Worm (Caenorhabditis elegans) whole organism, L1 larva: ENCODE measurements around the gene D1025.1.

Experiments used
- C04F5.9 ChIP-seq: sonication (generic microtip); optimal IDR thresholded peaks from 2 replicates; lab custom pipeline; 2016; ENCODE audit warnings: missing genetic modification characterization, missing compliant biosample characterization
- C16A3.4 ChIP-seq: fragments of 150-350 bp; optimal IDR thresholded peaks from 2 replicates; lab custom pipeline; 2014; ENCODE audit warnings: missing biosample characterization, missing genetic modification characterization
- F16B12.6 ChIP-seq: fragments of 150-350 bp; optimal IDR thresholded peaks from 2 replicates; lab custom pipeline; 2014; ENCODE audit warnings: missing biosample characterization, missing genetic modification characterization
- ama-1 ChIP-seq: fragments of 150-350 bp; optimal IDR thresholded peaks from 2 replicates; lab custom pipeline; 2014
- blmp-1 ChIP-seq: fragments of 150-350 bp; optimal IDR thresholded peaks from 2 replicates; lab custom pipeline; 2014; ENCODE audit warnings: missing biosample characterization, missing genetic modification characterization
- ceh-63 ChIP-seq: fragments of 200-800 bp; sonication (Bioruptor generic); optimal IDR thresholded peaks from 2 replicates; lab custom pipeline; 2018; ENCODE audit warnings: mild to moderate bottlenecking, missing genetic modification characterization, missing compliant biosample characterization
- ceh-8 ChIP-seq: fragments of 200-800 bp; sonication (Bioruptor generic); optimal IDR thresholded peaks from 2 replicates; lab custom pipeline; 2018; ENCODE audit warnings: mild to moderate bottlenecking, missing genetic modification characterization, moderate library complexity, missing compliant biosample characterization
- ceh-88 ChIP-seq: fragments of 200-800 bp; sonication (Bioruptor generic); IDR thresholded peaks from 2 replicates; pipeline ENCODE4 v1.3.6; 2022; ENCODE audit warnings: missing genetic modification characterization, missing compliant biosample characterization
- dsc-1 ChIP-seq: sonication (generic microtip); optimal IDR thresholded peaks from 2 replicates; lab custom pipeline; 2016; ENCODE audit warnings: mild to moderate bottlenecking, missing genetic modification characterization, missing compliant biosample characterization
- efl-1 ChIP-seq, 4 experiments: fragments of 150-350 bp; optimal IDR thresholded peaks in 3 of 4; peaks in 1 of 4; 1 replicate in 1 of 4; 2 replicates in 3 of 4; lab custom pipeline; 2014; ENCODE audit warnings: missing biosample characterization in 2 of 4, missing genetic modification characterization in 2 of 4, missing genetic modification reagents in 2 of 4
- efl-3 ChIP-seq: fragments of 200-800 bp; sonication (Bioruptor generic); optimal IDR thresholded peaks from 2 replicates; lab custom pipeline; 2018; ENCODE audit warnings: mild to moderate bottlenecking, missing genetic modification characterization, missing compliant biosample characterization
- egl-13 ChIP-seq: sonication (generic microtip); optimal IDR thresholded peaks from 2 replicates; lab custom pipeline; 2016; ENCODE audit warnings: missing genotype, missing genetic modification reagents, missing genetic modification characterization, missing compliant biosample characterization
- egl-27 ChIP-seq, 2 experiments: fragments of 150-350 bp in 1 of 2; sonication (generic microtip); optimal IDR thresholded peaks; 3 replicates each; lab custom pipeline; 2017 to 2018; ENCODE audit warnings: missing biosample characterization in 2 of 2, missing genetic modification characterization in 2 of 2, missing genetic modification reagents in 2 of 2
- fkh-10 ChIP-seq: sonication (generic microtip); optimal IDR thresholded peaks from 2 replicates; lab custom pipeline; 2017; ENCODE audit warnings: missing biosample characterization, missing genetic modification reagents, missing genetic modification characterization
- fkh-4 ChIP-seq: sonication (generic microtip); optimal IDR thresholded peaks from 2 replicates; lab custom pipeline; 2016; ENCODE audit warnings: missing compliant biosample characterization, missing genetic modification characterization, borderline replicate concordance
- fkh-8 ChIP-seq: sonication (generic microtip); optimal IDR thresholded peaks from 2 replicates; lab custom pipeline; 2016; ENCODE audit warnings: mild to moderate bottlenecking, missing genetic modification characterization, missing compliant biosample characterization
- fos-1 ChIP-seq: fragments of 150-350 bp; optimal IDR thresholded peaks from 2 replicates; lab custom pipeline; 2014; ENCODE audit warnings: missing biosample characterization, missing genetic modification characterization
- grh-1 ChIP-seq: fragments of 200-800 bp; sonication (Bioruptor generic); IDR thresholded peaks from 2 replicates; pipeline ENCODE4 v1.3.6; 2022; ENCODE audit warnings: missing genetic modification reagents, missing genetic modification characterization, missing compliant biosample characterization
- irx-1 ChIP-seq: sonication (generic microtip); optimal IDR thresholded peaks from 2 replicates; lab custom pipeline; 2016; ENCODE audit warnings: missing genetic modification characterization, missing compliant biosample characterization
- isw-1 ChIP-seq: fragments of 200-800 bp; sonication (Bioruptor generic); IDR thresholded peaks from 2 replicates; pipeline ENCODE4 v1.3.6; 2022; ENCODE audit warnings: missing genetic modification characterization, missing compliant biosample characterization
- jun-1 ChIP-seq: fragments of 150-350 bp; optimal IDR thresholded peaks from 2 replicates; lab custom pipeline; 2014; ENCODE audit warnings: missing biosample characterization, missing genetic modification reagents, missing genetic modification characterization
- lin-13 ChIP-seq: fragments of 150-350 bp; optimal IDR thresholded peaks from 2 replicates; lab custom pipeline; 2014; ENCODE audit warnings: missing biosample characterization, missing genetic modification reagents, missing genetic modification characterization
- lin-14 ChIP-seq: fragments of 200-800 bp; sonication (Bioruptor generic); optimal IDR thresholded peaks from 2 replicates; lab custom pipeline; 2018; ENCODE audit warnings: mild to moderate bottlenecking, missing genetic modification characterization, moderate library complexity, missing compliant biosample characterization
- lin-35 ChIP-seq, 2 experiments: fragments of 150-350 bp; optimal IDR thresholded peaks; 2 replicates each; lab custom pipeline; 2014; ENCODE audit warnings: missing biosample characterization in 2 of 2, missing genetic modification characterization in 2 of 2, missing genetic modification reagents in 2 of 2
- lin-39 ChIP-seq: fragments of 150-350 bp; optimal IDR thresholded peaks from 2 replicates; lab custom pipeline; 2014; ENCODE audit warnings: missing biosample characterization, missing genetic modification reagents, missing genetic modification characterization
- lsy-2 ChIP-seq, 2 experiments: fragments of 150-350 bp; optimal IDR thresholded peaks; 2 replicates each; lab custom pipeline; 2014; ENCODE audit warnings: missing biosample characterization in 2 of 2, missing genetic modification characterization in 2 of 2
- nhr-11 ChIP-seq: fragments of 150-350 bp; optimal IDR thresholded peaks from 2 replicates; lab custom pipeline; 2014; ENCODE audit warnings: missing biosample characterization, missing genetic modification characterization
- nhr-12 ChIP-seq: sonication (generic microtip); optimal IDR thresholded peaks from 2 replicates; lab custom pipeline; 2017; ENCODE audit warnings: missing biosample characterization, missing genetic modification characterization
- nhr-19 ChIP-seq: fragments of 200-800 bp; sonication (Bioruptor generic); conservative IDR thresholded peaks from 2 replicates; pipeline ENCODE4 v1.3.6; 2022; ENCODE audit warnings: missing genetic modification characterization, missing compliant biosample characterization
- nhr-20 ChIP-seq: sonication (generic microtip); optimal IDR thresholded peaks from 2 replicates; lab custom pipeline; 2016; ENCODE audit warnings: mild to moderate bottlenecking, missing genetic modification characterization, missing compliant biosample characterization
- nhr-47 ChIP-seq: sonication (generic microtip); optimal IDR thresholded peaks from 2 replicates; lab custom pipeline; 2016; ENCODE audit warnings: mild to moderate bottlenecking, missing genetic modification characterization, moderate library complexity, missing compliant biosample characterization
- nhr-71 ChIP-seq: sonication (generic microtip); optimal IDR thresholded peaks from 2 replicates; lab custom pipeline; 2016; ENCODE audit warnings: mild to moderate bottlenecking, missing genetic modification characterization, moderate library complexity, missing compliant biosample characterization
- nhr-77 ChIP-seq: fragments of 150-350 bp; optimal IDR thresholded peaks from 2 replicates; lab custom pipeline; 2014; ENCODE audit warnings: missing biosample characterization, missing genetic modification characterization
- nhr-85 ChIP-seq: sonication (generic microtip); peaks from one replicate; lab custom pipeline; 2016; ENCODE audit warnings: missing genetic modification characterization, inconsistent platforms, missing compliant biosample characterization
- nhr-90 ChIP-seq: sonication (generic microtip); optimal IDR thresholded peaks from 2 replicates; lab custom pipeline; 2016; ENCODE audit warnings: mild to moderate bottlenecking, missing genetic modification characterization, missing compliant biosample characterization; ENCODE audit not compliant: poor library complexity
- pag-3 ChIP-seq: sonication (generic microtip); optimal IDR thresholded peaks from 2 replicates; lab custom pipeline; 2017; ENCODE audit warnings: missing genetic modification characterization, mild to moderate bottlenecking, missing compliant biosample characterization, antibody characterized with exemption, borderline replicate concordance; ENCODE audit not compliant: insufficient read depth
- pax-3 ChIP-seq: fragments of 200-800 bp; sonication (Bioruptor generic); optimal IDR thresholded peaks from 2 replicates; lab custom pipeline; 2018; ENCODE audit warnings: mild to moderate bottlenecking, missing genetic modification characterization, moderate library complexity, missing compliant biosample characterization
- rnt-1 ChIP-seq: sonication (generic microtip); optimal IDR thresholded peaks from 2 replicates; lab custom pipeline; 2016; ENCODE audit warnings: mild to moderate bottlenecking, missing genetic modification characterization, moderate library complexity, missing compliant biosample characterization
- skn-1 ChIP-seq: fragments of 150-350 bp; optimal IDR thresholded peaks from 2 replicates; lab custom pipeline; 2014; ENCODE audit warnings: missing biosample characterization, missing genetic modification characterization
- snpc-4 ChIP-seq: fragments of 150-350 bp; optimal IDR thresholded peaks from 2 replicates; lab custom pipeline; 2014; ENCODE audit warnings: missing biosample characterization, missing genetic modification characterization
- sptf-1 ChIP-seq: fragments of 150-350 bp; optimal IDR thresholded peaks from 2 replicates; lab custom pipeline; 2014; ENCODE audit warnings: missing biosample characterization, missing genetic modification characterization
- sup-37 ChIP-seq: fragments of 200-800 bp; sonication (Bioruptor generic); optimal IDR thresholded peaks from 2 replicates; lab custom pipeline; 2018; ENCODE audit warnings: mild to moderate bottlenecking, missing genetic modification characterization, missing compliant biosample characterization
- swsn-7 ChIP-seq: sonication (generic microtip); optimal IDR thresholded peaks from 2 replicates; lab custom pipeline; 2016; ENCODE audit warnings: missing genetic modification characterization, missing compliant biosample characterization
- unc-98 ChIP-seq: fragments of 200-800 bp; sonication (Bioruptor generic); IDR thresholded peaks from 2 replicates; pipeline ENCODE4 v1.3.6; 2022; ENCODE audit warnings: missing genetic modification characterization, missing compliant biosample characterization
- xbp-1 ChIP-seq: sonication (generic microtip); optimal IDR thresholded peaks from 2 replicates; lab custom pipeline; 2016; ENCODE audit warnings: missing genetic modification characterization, missing compliant biosample characterization
- zag-1 ChIP-seq: fragments of 150-350 bp; optimal IDR thresholded peaks from 2 replicates; lab custom pipeline; 2014; ENCODE audit warnings: missing biosample characterization, missing genetic modification characterization
- ztf-11 ChIP-seq, 2 experiments: sonication (generic microtip); optimal IDR thresholded peaks; 2 replicates each; lab custom pipeline; 2016 to 2017; ENCODE audit warnings: missing genetic modification characterization in 2 of 2, missing biosample characterization in 1 of 2, missing compliant biosample characterization in 1 of 2

Gene D1025.1

ce11 chrX:14559519-14560296, 39.1 kb downstream of the D1025.1 start:
- TF ChIP-seq unc-98 (GFP tag; lab: Robert Waterston, UW) = 0 out of 2 replicates have a peak, but pooled peaks have one; percentile 20
- TF ChIP-seq fkh-8 (tag; lab: Kevin White, UChicago) = no peak
- TF ChIP-seq egl-27 (tag; optimal IDR thresholded peaks at IDR 0.05; lab: Kevin White, UChicago) = peak in 1 of 2 experiments; percentile 5
- TF ChIP-seq rnt-1 (tag; lab: Kevin White, UChicago) = peak; percentile 66
- no peak for TF ChIP-seq efl-1 (optimal IDR thresholded peaks at IDR 0.05; lab: Kevin White, UChicago)
- peak; percentile 3 to 93 for TF ChIP-seq efl-1 (GFP tag; optimal IDR thresholded peaks at IDR 0.05 in 1 of 2; lab: Kevin White, UChicago)
- 0 out of 2 replicates have a peak, but pooled peaks have one; percentile 15 for TF ChIP-seq grh-1 (GFP tag; lab: Robert Waterston, UW)
- TF ChIP-seq ceh-63 (GFP tag; lab: Kevin White, UChicago) = no peak
- peak; percentile 10; the same call in 1 of the 2 replicates for TF ChIP-seq nhr-19
- no peak for TF ChIP-seq zag-1 (tag; lab: Kevin White, UChicago)

ce11 chrX:14560297-14560680, 39.7 kb downstream of the D1025.1 start:
- TF ChIP-seq lin-39 (tag; lab: Kevin White, UChicago) (no peak), irx-1 (tag; lab: Kevin White, UChicago) (peak; percentile 84), blmp-1 (peak; percentile 99), lin-14 (GFP tag; lab: Kevin White, UChicago) (peak; percentile 98), egl-27 (tag; optimal IDR thresholded peaks at IDR 0.05; lab: Kevin White, UChicago) (peak; percentile 96 to 99), snpc-4 (tag; lab: Kevin White, UChicago) (no peak), ceh-8 (no peak), isw-1 (GFP tag; lab: Robert Waterston, UW) (peak; percentile 65), swsn-7 (tag; lab: Kevin White, UChicago) (peak; percentile 85), rnt-1 (tag; lab: Kevin White, UChicago) (peak; percentile 35), nhr-90 (tag; lab: Kevin White, UChicago) (peak; percentile 81), lsy-2 (tag; optimal IDR thresholded peaks at IDR 0.05; lab: Kevin White, UChicago) (peak; percentile 72 to 82), C04F5.9 (tag; lab: Kevin White, UChicago) (no peak), sup-37 (GFP tag; lab: Kevin White, UChicago) (peak; percentile 49), nhr-12 (no peak), C16A3.4 (tag; lab: Kevin White, UChicago) (peak; percentile 76), ama-1 (lab: Kevin White, UChicago) (peak; percentile 40), F16B12.6 (no peak), lin-13 (GFP tag; lab: Kevin White, UChicago) (no peak), nhr-77 (tag; lab: Kevin White, UChicago) (peak; percentile 95), nhr-85 (tag; lab: Kevin White, UChicago) (peak; percentile 98), lin-35 (GFP tag; optimal IDR thresholded peaks at IDR 0.05; lab: Kevin White, UChicago) (peak; percentile 40 to 74), unc-98 (GFP tag; lab: Robert Waterston, UW) (no peak), fkh-10 (peak; percentile 84), fkh-8 (tag; lab: Kevin White, UChicago) (peak; percentile 96), ztf-11 (tag; optimal IDR thresholded peaks at IDR 0.05; lab: Kevin White, UChicago) (no peak), pax-3 (tag; lab: Kevin White, UChicago) (peak; percentile 77), jun-1 (tag; lab: Kevin White, UChicago) (peak; percentile 93), egl-13 (tag; lab: Kevin White, UChicago) (peak; percentile 95), fos-1 (tag; lab: Kevin White, UChicago) (peak; percentile 78), ceh-88 (peak; percentile 64), nhr-19 (peak; percentile 86), nhr-11 (tag; lab: Kevin White, UChicago) (peak; percentile 58), sptf-1 (tag; lab: Kevin White, UChicago) (no peak), skn-1 (tag; lab: Kevin White, UChicago) (peak; percentile 35), nhr-47 (tag; lab: Kevin White, UChicago) (peak; percentile 87), pag-3 (tag; lab: Kevin White, UChicago) (no peak), xbp-1 (tag; lab: Kevin White, UChicago) (peak; percentile 77), dsc-1 (tag; lab: Kevin White, UChicago) (no peak), fkh-4 (tag; lab: Kevin White, UChicago) (no peak), efl-3 (GFP tag; lab: Kevin White, UChicago) (no peak), nhr-71 (tag; lab: Kevin White, UChicago) (peak; percentile 99), nhr-20 (tag; lab: Kevin White, UChicago) (peak; percentile 98), efl-1 (optimal IDR thresholded peaks at IDR 0.05; lab: Kevin White, UChicago) (peak; percentile 27 to 44), efl-1 (GFP tag; optimal IDR thresholded peaks at IDR 0.05 in 1 of 2; lab: Kevin White, UChicago) (no peak)
